Fruit fly (Drosophila melanogaster) whole organism, embryonic: ENCODE results near the gene alphaTub84B.

ENCODE experiments used
- BEAF-32 ChIP-seq: fragments of 200-800 bp; sonication (Bioruptor generic); optimal IDR thresholded peaks from 3 replicates; lab custom pipeline; 2017; ENCODE audit warnings: missing biosample characterization, missing genetic modification characterization, mild to moderate bottlenecking, moderate library complexity, missing genetic modification reagents
- CG10209 ChIP-seq: fragments of 200-800 bp; sonication (Bioruptor generic); optimal IDR thresholded peaks from 3 replicates; lab custom pipeline; 2017; ENCODE audit warnings: missing biosample characterization, mild to moderate bottlenecking, missing genetic modification characterization, missing genetic modification reagents
- CG10543 ChIP-seq: fragments of 200-800 bp; sonication (Bioruptor generic); optimal IDR thresholded peaks from 3 replicates; lab custom pipeline; 2017; ENCODE audit warnings: missing biosample characterization, mild to moderate bottlenecking, missing genetic modification characterization, moderate library complexity
- CG10654 ChIP-seq: fragments of 200-800 bp; sonication (Bioruptor generic); optimal IDR thresholded peaks from 2 replicates; lab custom pipeline; 2016; ENCODE audit warnings: missing biosample characterization, missing genetic modification characterization
- CG12155 ChIP-seq: fragments of 200-800 bp; sonication (Bioruptor generic); optimal IDR thresholded peaks from 3 replicates; lab custom pipeline; 2016; ENCODE audit warnings: missing biosample characterization, missing genetic modification characterization
- CG12236 ChIP-seq: fragments of 200-800 bp; sonication (Bioruptor generic); optimal IDR thresholded peaks from 2 replicates; lab custom pipeline; 2016; ENCODE audit warnings: missing biosample characterization, missing genetic modification characterization
- CG1233 ChIP-seq: fragments of 200-800 bp; sonication (Bioruptor generic); optimal IDR thresholded peaks from 4 replicates; lab custom pipeline; 2018; ENCODE audit warnings: missing biosample characterization, mild to moderate bottlenecking, missing genetic modification characterization
- CG14050 ChIP-seq: fragments of 200-800 bp; sonication (Bioruptor generic); IDR thresholded peaks from 3 replicates; pipeline ENCODE4 v1.3.6; 2022; ENCODE audit warnings: missing biosample characterization, missing genetic modification characterization
- CG15479 ChIP-seq: fragments of 200-800 bp; sonication (Bioruptor generic); optimal IDR thresholded peaks from 3 replicates; lab custom pipeline; 2019; ENCODE audit warnings: missing biosample characterization, mild to moderate bottlenecking, missing genetic modification characterization, moderate library complexity
- CG1602 ChIP-seq: fragments of 200-800 bp; sonication (Bioruptor generic); optimal IDR thresholded peaks from 3 replicates; lab custom pipeline; 2016; ENCODE audit warnings: missing biosample characterization, missing genetic modification characterization
- CG16813 ChIP-seq: fragments of 200-800 bp; sonication (Bioruptor generic); IDR thresholded peaks from 3 replicates; pipeline ENCODE4 v1.3.6; 2022; ENCODE audit warnings: missing biosample characterization, missing genetic modification characterization; ENCODE audit not compliant: partially characterized antibody
- CG16863 ChIP-seq: fragments of 200-800 bp; sonication (Bioruptor generic); optimal IDR thresholded peaks from 3 replicates; lab custom pipeline; 2016; ENCODE audit warnings: missing biosample characterization, missing genetic modification characterization
- CG31365 ChIP-seq: fragments of 200-800 bp; sonication (Bioruptor generic); optimal IDR thresholded peaks from 2 replicates; lab custom pipeline; 2018; ENCODE audit warnings: missing biosample characterization, mild to moderate bottlenecking, missing genetic modification characterization
- CG4404 ChIP-seq: fragments of 200-800 bp; sonication (Bioruptor generic); IDR thresholded peaks from 2 replicates; pipeline ENCODE4 v1.3.6; 2022; ENCODE audit warnings: missing biosample characterization, missing genetic modification characterization
- CG6791 ChIP-seq: fragments of 200-800 bp; sonication (Bioruptor generic); IDR thresholded peaks from 3 replicates; pipeline ENCODE4 v1.3.6; 2022; ENCODE audit warnings: missing biosample characterization, missing genetic modification characterization; ENCODE audit not compliant: partially characterized antibody
- Chrac-16 ChIP-seq: fragments of 200-800 bp; sonication (Bioruptor generic); optimal IDR thresholded peaks from 3 replicates; lab custom pipeline; 2016; ENCODE audit warnings: missing biosample characterization, missing genetic modification characterization
- D ChIP-seq, 2 experiments: fragments of 200-800 bp in 1 of 2; fragments of >200 bp in 1 of 2; sonication (Bioruptor generic) in 1 of 2; optimal IDR thresholded peaks; 2 replicates in 1 of 2; 3 replicates in 1 of 2; lab custom pipeline; 2017; ENCODE audit warnings: mild to moderate bottlenecking in 1 of 2, missing biosample characterization in 1 of 2, missing genetic modification characterization in 1 of 2, missing genetic modification reagents in 1 of 2
- Dll ChIP-seq: fragments of 200-800 bp; sonication (Bioruptor generic); IDR thresholded peaks from 4 replicates; pipeline ENCODE4 v1.3.6; 2022; ENCODE audit warnings: missing biosample characterization, missing genetic modification characterization; ENCODE audit not compliant: partially characterized antibody
- Doc3 ChIP-seq: fragments of 200-800 bp; sonication (Bioruptor generic); IDR thresholded peaks from 3 replicates; pipeline ENCODE4 v1.3.6; 2022; ENCODE audit warnings: missing biosample characterization, missing genetic modification characterization; ENCODE audit not compliant: partially characterized antibody
- Fer1 ChIP-seq: fragments of 200-800 bp; sonication (Bioruptor generic); optimal IDR thresholded peaks from 2 replicates; lab custom pipeline; 2017; ENCODE audit warnings: missing biosample characterization, mild to moderate bottlenecking, missing genetic modification characterization
- Hr3 ChIP-seq: fragments of 200-800 bp; sonication (Bioruptor generic); optimal IDR thresholded peaks from 3 replicates; lab custom pipeline; 2016; ENCODE audit warnings: missing biosample characterization, missing genetic modification characterization
- Lpt ChIP-seq: fragments of >200 bp; optimal IDR thresholded peaks from 2 replicates; lab custom pipeline; 2018; ENCODE audit warnings: missing biosample characterization, missing genetic modification characterization
- MTF-1 ChIP-seq: fragments of 200-800 bp; sonication (Bioruptor generic); optimal IDR thresholded peaks from 2 replicates; lab custom pipeline; 2018; ENCODE audit warnings: missing biosample characterization, mild to moderate bottlenecking, missing genetic modification characterization, borderline replicate concordance
- Meics ChIP-seq: fragments of 200-800 bp; sonication (Bioruptor generic); optimal IDR thresholded peaks from 2 replicates; lab custom pipeline; 2017; ENCODE audit warnings: missing biosample characterization, mild to moderate bottlenecking, missing genetic modification characterization
- NFAT ChIP-seq: fragments of 200-800 bp; sonication (Bioruptor generic); IDR thresholded peaks from 2 replicates; pipeline ENCODE4 v1.3.6; 2022; ENCODE audit warnings: missing biosample characterization, missing genetic modification characterization
- Scr ChIP-seq: fragments of 200-800 bp; sonication (Bioruptor generic); IDR thresholded peaks from 2 replicates; pipeline ENCODE4 v1.3.6; 2022; ENCODE audit warnings: missing biosample characterization, missing genetic modification characterization; ENCODE audit not compliant: partially characterized antibody
- bbx ChIP-seq: fragments of 200-800 bp; sonication (Bioruptor generic); IDR thresholded peaks from 2 replicates; pipeline ENCODE4 v1.3.6; 2022; ENCODE audit warnings: missing biosample characterization, missing genetic modification characterization; ENCODE audit not compliant: partially characterized antibody
- chif ChIP-seq, 2 experiments: fragments of 200-800 bp; sonication (Bioruptor generic); optimal IDR thresholded peaks; 3 replicates each; lab custom pipeline; 2016; ENCODE audit warnings: missing biosample characterization in 2 of 2, missing genetic modification characterization in 2 of 2
- chinmo ChIP-seq: fragments of 200-800 bp; sonication (Bioruptor generic); IDR thresholded peaks from 4 replicates; pipeline ENCODE4 v1.3.6; 2022; ENCODE audit warnings: missing biosample characterization, missing genetic modification characterization; ENCODE audit not compliant: partially characterized antibody
- crol ChIP-seq: fragments of 200-800 bp; sonication (Bioruptor generic); IDR thresholded peaks from 2 replicates; pipeline ENCODE4 v1.3.6; 2022; ENCODE audit warnings: missing biosample characterization, missing genetic modification characterization
- dimm ChIP-seq: fragments of 200-800 bp; sonication (Bioruptor generic); IDR thresholded peaks from 2 replicates; pipeline ENCODE4 v1.3.6; 2022; ENCODE audit warnings: missing biosample characterization, missing genetic modification characterization
- ems ChIP-seq: fragments of 200-800 bp; sonication (Bioruptor generic); optimal IDR thresholded peaks from 3 replicates; lab custom pipeline; 2016; ENCODE audit warnings: missing biosample characterization, missing genetic modification characterization
- gfzf ChIP-seq: fragments of 200-800 bp; sonication (Bioruptor generic); optimal IDR thresholded peaks from 2 replicates; lab custom pipeline; 2016; ENCODE audit warnings: missing biosample characterization, mild to moderate bottlenecking, missing genetic modification characterization, moderate library complexity
- grn ChIP-seq: fragments of 200-800 bp; sonication (Bioruptor generic); optimal IDR thresholded peaks from 3 replicates; lab custom pipeline; 2017; ENCODE audit warnings: missing biosample characterization, missing genetic modification characterization
- hb ChIP-seq: fragments of 200-800 bp; sonication (Bioruptor generic); IDR thresholded peaks from 3 replicates; pipeline ENCODE4 v1.3.6; 2022; ENCODE audit warnings: missing biosample characterization, missing genetic modification characterization; ENCODE audit not compliant: partially characterized antibody
- kni ChIP-seq: fragments of 200-800 bp; sonication (Bioruptor generic); optimal IDR thresholded peaks from 3 replicates; lab custom pipeline; 2017; ENCODE audit warnings: mild to moderate bottlenecking, missing biosample characterization, missing genetic modification reagents, missing genetic modification characterization
- mirr ChIP-seq: fragments of 200-800 bp; sonication (Bioruptor generic); optimal IDR thresholded peaks from 3 replicates; lab custom pipeline; 2018; ENCODE audit warnings: missing biosample characterization, mild to moderate bottlenecking, missing genetic modification characterization
- nerfin-2 ChIP-seq: fragments of 200-800 bp; sonication (Bioruptor generic); IDR thresholded peaks from 2 replicates; pipeline ENCODE4 v1.3.6; 2022; ENCODE audit warnings: missing biosample characterization, missing genetic modification characterization; ENCODE audit not compliant: partially characterized antibody
- pb ChIP-seq: fragments of 200-800 bp; sonication (Bioruptor generic); optimal IDR thresholded peaks from 3 replicates; lab custom pipeline; 2016; ENCODE audit warnings: missing biosample characterization, missing genetic modification characterization
- sd ChIP-seq: fragments of 200-800 bp; sonication (Bioruptor generic); optimal IDR thresholded peaks from 3 replicates; lab custom pipeline; 2018; ENCODE audit warnings: missing biosample characterization, mild to moderate bottlenecking, missing genetic modification characterization, moderate library complexity
- sna ChIP-seq: fragments of 200-800 bp; sonication (Bioruptor generic); IDR thresholded peaks from 2 replicates; pipeline ENCODE4 v1.3.6; 2022; ENCODE audit warnings: missing biosample characterization, missing genetic modification characterization; ENCODE audit not compliant: partially characterized antibody
- tna ChIP-seq: fragments of 200-800 bp; sonication (Bioruptor generic); IDR thresholded peaks from 2 replicates; pipeline ENCODE4 v1.3.6; 2022; ENCODE audit warnings: missing biosample characterization, missing genetic modification characterization; ENCODE audit not compliant: partially characterized antibody
- toy ChIP-seq: fragments of 200-800 bp; sonication (Bioruptor generic); IDR thresholded peaks from 2 replicates; pipeline ENCODE4 v1.3.6; 2022; ENCODE audit warnings: missing biosample characterization, missing genetic modification characterization
- trem ChIP-seq: fragments of 200-800 bp; optimal IDR thresholded peaks from 3 replicates; lab custom pipeline; 2019; ENCODE audit warnings: missing biosample characterization, mild to moderate bottlenecking, missing genetic modification characterization, moderate library complexity
- unpg ChIP-seq: fragments of 200-800 bp; sonication (Bioruptor generic); optimal IDR thresholded peaks from 3 replicates; lab custom pipeline; 2018; ENCODE audit warnings: missing biosample characterization, mild to moderate bottlenecking, missing genetic modification characterization, moderate library complexity
- vnd ChIP-seq: fragments of 200-800 bp; sonication (Bioruptor generic); IDR thresholded peaks from 3 replicates; pipeline ENCODE4 v1.3.6; 2022; ENCODE audit warnings: missing biosample characterization, missing genetic modification characterization; ENCODE audit not compliant: partially characterized antibody
- vvl ChIP-seq: fragments of 200-800 bp; sonication (Bioruptor generic); IDR thresholded peaks from 2 replicates; pipeline ENCODE4 v1.3.6; 2022; ENCODE audit warnings: missing biosample characterization, missing genetic modification characterization

The alphaTub84B gene

dm6 chr3R:7129280-7130069 lies 43.1 kb downstream of the alphaTub84B start, which contains the start of gene CG31248 (continued):
- TF ChIP-seq unpg (GFP tag; lab: Kevin White, UChicago) (no peak), ems (GFP tag; lab: Kevin White, UChicago) (no peak), chif (GFP tag; optimal IDR thresholded peaks at IDR 0.05; lab: Kevin White, UChicago) (no peak), toy (GFP tag; lab: Robert Waterston, UW) (no peak), vnd (GFP tag; lab: Robert Waterston, UW) (peak; percentile 59; the same call in 1 of the 3 replicates), CG6791 (GFP tag; lab: Robert Waterston, UW) (peak; percentile 83), CG4404 (GFP tag; lab: Robert Waterston, UW) (no peak), Hr3 (no peak), CG10543 (GFP tag; lab: Kevin White, UChicago) (peak; percentile 71), vvl (GFP tag; lab: Robert Waterston, UW) (no peak; the same call in 1 of the 2 replicates), CG16813 (GFP tag; lab: Robert Waterston, UW) (peak; percentile 84), pb (GFP tag; lab: Kevin White, UChicago) (no peak), NFAT (GFP tag; lab: Robert Waterston, UW) (no peak), nerfin-2 (GFP tag; lab: Robert Waterston, UW) (peak; percentile 77), D (optimal IDR thresholded peaks at IDR 0.05; lab: Kevin White, UChicago) (no peak), D (GFP tag; optimal IDR thresholded peaks at IDR 0.05; lab: Kevin White, UChicago) (no peak), CG16863 (no peak), CG12155 (GFP tag; lab: Kevin White, UChicago) (no peak), mirr (peak; percentile 28), Scr (GFP tag; lab: Robert Waterston, UW) (peak; percentile 69), Fer1 (GFP tag; lab: Kevin White, UChicago) (peak; percentile 68), BEAF-32 (GFP tag; lab: Kevin White, UChicago) (no peak), Dll (peak; percentile 57; the same call in 2 of the 4 replicates), CG10654 (GFP tag; lab: Kevin White, UChicago) (no peak), CG10209 (GFP tag; lab: Kevin White, UChicago) (peak; percentile 15), CG15479 (GFP tag; lab: Kevin White, UChicago) (no peak), crol (no peak), trem (tag; lab: Kevin White, UChicago) (no peak), chinmo (GFP tag; lab: Robert Waterston, UW) (peak; percentile 52; the same call in 1 of the 4 replicates), bbx (GFP tag; lab: Robert Waterston, UW) (peak; percentile 86), sd (tag; lab: Kevin White, UChicago) (peak; percentile 69), grn (GFP tag; lab: Kevin White, UChicago) (peak; percentile 83), kni (GFP tag; lab: Kevin White, UChicago) (peak; percentile 12)
- TF ChIP-seq, all 482 proteins: peak for 56

- TF ChIP-seq MTF-1 (GFP tag; lab: Kevin White, UChicago) (no peak), Meics (GFP tag; lab: Kevin White, UChicago) (no peak), Chrac-16 (GFP tag; lab: Kevin White, UChicago) (no peak), CG10209 (GFP tag; lab: Kevin White, UChicago) (no peak), gfzf (GFP tag; lab: Kevin White, UChicago) (no peak), CG14050 (no peak), CG1233 (GFP tag; lab: Kevin White, UChicago) (no peak), Lpt (GFP tag; lab: Kevin White, UChicago) (no peak), Doc3 (peak; percentile 94), hb (GFP tag; lab: Robert Waterston, UW) (peak; percentile 88), CG1602 (GFP tag; lab: Kevin White, UChicago) (no peak), tna (GFP tag; lab: Robert Waterston, UW) (peak; percentile 94), CG31365 (tag; lab: Kevin White, UChicago) (peak; percentile 29), dimm (GFP tag; lab: Robert Waterston, UW) (no peak), sna (peak; percentile 93), CG12236 (GFP tag; lab: Kevin White, UChicago) (no peak), ems (GFP tag; lab: Kevin White, UChicago) (no peak)
Measured at dm6 chr3R:7130827-7131226, 44.4 kb downstream of the alphaTub84B start.
